Fruit fly (Drosophila melanogaster): Measurements from ENCODE around the gene alpha4GT1.

Gene alpha4GT1

DNA sequence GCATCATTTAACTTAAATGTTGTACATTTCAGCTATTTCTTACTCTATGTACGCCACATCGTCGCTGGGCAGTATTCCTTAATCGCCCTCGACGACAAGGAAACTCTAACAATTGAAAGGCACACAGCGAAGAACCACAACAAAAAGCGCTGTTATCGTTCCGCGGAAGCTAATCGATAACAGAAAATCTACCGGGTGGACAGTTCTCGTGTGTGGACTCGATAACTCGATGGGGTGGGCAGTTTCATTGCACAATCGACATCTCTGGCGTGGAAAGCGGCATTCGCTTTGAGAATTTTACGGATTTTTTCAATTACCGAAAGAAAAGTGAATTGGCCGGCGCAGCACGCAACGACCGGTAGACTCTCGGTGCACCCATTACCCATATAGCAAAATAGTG, at the start of gene alpha4GT1, which contains the start of gene Prp40:
TSS of gene alpha4GT1 (minus strand) at position 156 of the 400 bp plus-strand sequence.
TSS of gene Prp40 (plus strand) at position 241 of the 400 bp plus-strand sequence.
- peak; percentile 16 for TF ChIP-seq esn (GFP tag; optimal IDR thresholded peaks at IDR 0.05)
- no peak for TF ChIP-seq Gug (GFP tag; IDR thresholded peaks at IDR 0.05)
- TF ChIP-seq CG1621 (tag; optimal IDR thresholded peaks at IDR 0.05) = peak; percentile 81
- no peak for TF ChIP-seq Sox15 (GFP tag; optimal IDR thresholded peaks at IDR 0.05)
- no peak for TF ChIP-seq pdm3 (GFP tag; optimal IDR thresholded peaks at IDR 0.05)
- no peak for TF ChIP-seq CG6163 (GFP tag; IDR thresholded peaks at IDR 0.05)
- no peak for TF ChIP-seq CG4318 (GFP tag; optimal IDR thresholded peaks at IDR 0.05)
- TF ChIP-seq CG9139 (GFP tag; optimal IDR thresholded peaks at IDR 0.05) = no peak
- no peak for TF ChIP-seq topi (GFP tag; optimal IDR thresholded peaks at IDR 0.05)
- no peak for TF ChIP-seq Eip93F (GFP tag; optimal IDR thresholded peaks at IDR 0.05)
- no peak for TF ChIP-seq fd85E (GFP tag; optimal IDR thresholded peaks at IDR 0.05)
- TF ChIP-seq CG10631 (GFP tag; optimal IDR thresholded peaks at IDR 0.05) = no peak
- TF ChIP-seq Sox102F (GFP tag; optimal IDR thresholded peaks at IDR 0.05) = no peak

- TF ChIP-seq topi (GFP tag; optimal IDR thresholded peaks at IDR 0.05) (no peak), vri (GFP tag; optimal IDR thresholded peaks at IDR 0.05) (no peak), eg (GFP tag; IDR thresholded peaks at IDR 0.05) (no peak), CG8319 (GFP tag; optimal IDR thresholded peaks at IDR 0.05) (no peak), CG11294 (GFP tag; IDR thresholded peaks at IDR 0.05) (no peak), net (GFP tag; optimal IDR thresholded peaks at IDR 0.05) (no peak), Hr4 (GFP tag; optimal IDR thresholded peaks at IDR 0.05) (no peak), achi (GFP tag; optimal IDR thresholded peaks at IDR 0.05) (no peak), esn (GFP tag; optimal IDR thresholded peaks at IDR 0.05) (no peak), Blimp-1 (GFP tag; optimal IDR thresholded peaks at IDR 0.05) (no peak), CG10631 (GFP tag; optimal IDR thresholded peaks at IDR 0.05) (no peak), acj6 (GFP tag; optimal IDR thresholded peaks at IDR 0.05) (no peak), CG34406 (GFP tag; optimal IDR thresholded peaks at IDR 0.05) (no peak), CG3032 (tag; optimal IDR thresholded peaks at IDR 0.05) (no peak), CG8119 (GFP tag; IDR thresholded peaks at IDR 0.05) (no peak)
Observed at dm6 chr2L:3059624-3059919, 36.6 kb upstream of the alpha4GT1 start.

DNA sequence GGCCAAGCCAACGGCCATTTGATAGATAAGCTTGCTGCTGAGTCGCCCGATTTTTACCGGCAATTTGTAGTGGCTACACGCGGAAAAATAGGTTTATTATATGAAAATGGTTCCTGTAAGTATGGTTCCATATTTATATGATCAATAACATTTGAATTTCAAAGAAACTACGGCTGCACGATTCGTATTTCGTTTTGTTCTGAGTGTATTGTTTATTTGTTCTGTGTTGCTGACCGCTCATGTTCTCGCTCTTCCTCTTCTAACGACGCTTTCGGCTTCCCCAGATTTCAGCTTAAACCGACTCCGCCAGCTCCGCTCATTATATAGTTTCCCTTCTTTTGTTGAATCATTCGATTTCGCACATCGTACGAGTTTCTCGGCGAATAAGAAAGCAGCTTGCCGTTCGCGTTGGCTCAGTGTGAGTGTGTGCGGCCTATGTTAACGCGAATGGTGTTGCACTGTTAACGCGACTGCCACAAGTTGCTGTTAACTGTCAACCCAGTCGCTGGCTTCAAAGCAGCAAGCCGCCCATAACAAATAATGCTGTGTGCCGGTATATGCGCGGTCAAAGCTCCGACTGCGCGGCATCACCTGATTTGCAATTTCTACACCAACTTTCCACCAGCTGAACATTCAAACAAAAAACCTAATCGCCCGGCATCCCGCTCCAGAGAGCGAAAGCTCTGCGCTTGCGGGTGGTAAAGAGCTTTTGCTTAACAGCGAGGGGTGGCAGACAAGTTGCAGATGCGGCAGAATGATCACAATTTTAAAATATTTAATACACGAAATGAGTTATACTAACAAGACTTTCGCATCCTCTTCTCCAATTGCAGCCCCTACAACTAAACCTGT, 36.1 kb upstream of the alpha4GT1 start:
- TF ChIP-seq esn (GFP tag; optimal IDR thresholded peaks at IDR 0.05) (no peak), cyc (GFP tag; optimal IDR thresholded peaks at IDR 0.05) (peak; percentile 3), Sox15 (GFP tag; optimal IDR thresholded peaks at IDR 0.05) (no peak), CG10669 (GFP tag; optimal IDR thresholded peaks at IDR 0.05) (no peak), CG10631 (GFP tag; optimal IDR thresholded peaks at IDR 0.05) (peak; percentile 9), svp (GFP tag) (peak; percentile 35), CG6276 (GFP tag; optimal IDR thresholded peaks at IDR 0.05) (no peak), CG15336 (GFP tag; IDR thresholded peaks at IDR 0.05) (peak; percentile 51), CG8119 (GFP tag; IDR thresholded peaks at IDR 0.05) (peak; percentile 39; the same call in 2 of the 3 replicates), salr (GFP tag; optimal IDR thresholded peaks at IDR 0.05) (peak in 1 of 2 experiments; percentile 5), topi (GFP tag; optimal IDR thresholded peaks at IDR 0.05) (no peak), CG32006 (GFP tag; optimal IDR thresholded peaks at IDR 0.05) (peak; percentile 65), eg (GFP tag; IDR thresholded peaks at IDR 0.05) (peak; percentile 44), CG6163 (GFP tag; IDR thresholded peaks at IDR 0.05) (peak; percentile 63; the same call in 2 of the 3 replicates), Eip78C (GFP tag) (peak; percentile 73), spab (GFP tag; optimal IDR thresholded peaks at IDR 0.05) (no peak), Gug (GFP tag; IDR thresholded peaks at IDR 0.05) (peak; percentile 29; the same call in 1 of the 2 replicates), fkh (GFP tag; optimal IDR thresholded peaks at IDR 0.05) (no peak), Hr39 (GFP tag; optimal IDR thresholded peaks at IDR 0.05) (peak; percentile 9), lz (GFP tag; optimal IDR thresholded peaks at IDR 0.05) (no peak), CG4318 (GFP tag; optimal IDR thresholded peaks at IDR 0.05) (no peak), CG6792 (GFP tag; optimal IDR thresholded peaks at IDR 0.05) (no peak), CG11902 (GFP tag; optimal IDR thresholded peaks at IDR 0.05) (no peak), Sox102F (GFP tag; optimal IDR thresholded peaks at IDR 0.05) (peak; percentile 36), CG9139 (GFP tag; optimal IDR thresholded peaks at IDR 0.05) (no peak), CG31627 (GFP tag; optimal IDR thresholded peaks at IDR 0.05) (peak; percentile 16), Met (GFP tag; optimal IDR thresholded peaks at IDR 0.05) (peak; percentile 4), CG3919 (GFP tag; optimal IDR thresholded peaks at IDR 0.05) (peak; percentile 12), CG11294 (GFP tag; IDR thresholded peaks at IDR 0.05) (0 out of 2 replicates have a peak, but pooled peaks have one; percentile 16), Hr4 (GFP tag; optimal IDR thresholded peaks at IDR 0.05) (peak; percentile 56), ss (GFP tag; optimal IDR thresholded peaks at IDR 0.05) (no peak), pdm3 (GFP tag; optimal IDR thresholded peaks at IDR 0.05) (peak; percentile 31), CG11762 (GFP tag; optimal IDR thresholded peaks at IDR 0.05; ENCODE audit: insufficient read depth) (no peak)

Measured in whole organism, prepupa.